Worm (Caenorhabditis elegans): ENCODE measurements around the gene spp-21.

Gene spp-21

ce11 chrX:11489830-11490229 lies at the start of gene spp-21:
Gene spp-21 (plus strand): TSS chrX:11490130.
- TF ChIP-seq unc-62 (GFP tag; optimal IDR thresholded peaks at IDR 0.05) = no peak

ce11 chrX:11446535-11446934 lies 43.4 kb upstream of the spp-21 start, which contains the start of gene igeg-2:
Gene igeg-2 (minus strand): TSS chrX:11446635.
- TF ChIP-seq unc-62 (GFP tag; optimal IDR thresholded peaks at IDR 0.05) = no peak

- TF ChIP-seq unc-62 (GFP tag; optimal IDR thresholded peaks at IDR 0.05) = no peak
These were observed 42.2 kb upstream of the spp-21 start for ce11 chrX:11447695-11448094.

- TF ChIP-seq unc-62 (GFP tag; optimal IDR thresholded peaks at IDR 0.05) = no peak
These were observed 39.7 kb upstream of the spp-21 start for ce11 chrX:11450261-11450660.

ce11 chrX:11452316-11452715 lies 37.6 kb upstream of the spp-21 start:
- no peak for TF ChIP-seq unc-62 (GFP tag; optimal IDR thresholded peaks at IDR 0.05)

ce11 chrX:11454231-11454630 lies 35.7 kb upstream of the spp-21 start, which contains the start of gene F48C5.2:
Gene F48C5.2 (minus strand): TSS chrX:11454331.
- no peak for TF ChIP-seq unc-62 (GFP tag; optimal IDR thresholded peaks at IDR 0.05)

- no peak for TF ChIP-seq unc-62 (GFP tag; optimal IDR thresholded peaks at IDR 0.05)
These were observed 33.3 kb upstream of the spp-21 start for ce11 chrX:11456665-11457064.

ce11 chrX:11461545-11461944 lies 28.4 kb upstream of the spp-21 start:
- no peak for TF ChIP-seq unc-62 (GFP tag; optimal IDR thresholded peaks at IDR 0.05)

- TF ChIP-seq unc-62 (GFP tag; optimal IDR thresholded peaks at IDR 0.05) = no peak
These were observed 27.8 kb upstream of the spp-21 start for ce11 chrX:11462112-11462511.

ce11 chrX:11463005-11463404 lies 26.9 kb upstream of the spp-21 start:
- TF ChIP-seq unc-62 (GFP tag; optimal IDR thresholded peaks at IDR 0.05) = no peak

ce11 chrX:11463568-11463967 lies 26.4 kb upstream of the spp-21 start:
- no peak for TF ChIP-seq unc-62 (GFP tag; optimal IDR thresholded peaks at IDR 0.05)

- no peak for TF ChIP-seq unc-62 (GFP tag; optimal IDR thresholded peaks at IDR 0.05)
These were observed 25.4 kb upstream of the spp-21 start for ce11 chrX:11464271-11465103.

- TF ChIP-seq unc-62 (GFP tag; optimal IDR thresholded peaks at IDR 0.05) = no peak
These were observed 24.7 kb upstream of the spp-21 start, which contains the start of gene lin-14 for ce11 chrX:11465215-11465614. Gene lin-14 (plus strand): TSS chrX:11465560.

ce11 chrX:11466444-11467319 lies 23.2 kb upstream of the spp-21 start:
- no peak for TF ChIP-seq unc-62 (GFP tag; optimal IDR thresholded peaks at IDR 0.05)

ce11 chrX:11467320-11467732 lies 22.6 kb upstream of the spp-21 start:
- no peak for TF ChIP-seq unc-62 (GFP tag; optimal IDR thresholded peaks at IDR 0.05)

ce11 chrX:11468814-11469213 lies 21.1 kb upstream of the spp-21 start:
- no peak for TF ChIP-seq unc-62 (GFP tag; optimal IDR thresholded peaks at IDR 0.05)
